Worm (Caenorhabditis elegans) whole organism, midembryonic: ENCODE results near the gene H34I24.1.

Experiments used
- T22C8.4 ChIP-seq: fragments of 200-800 bp; sonication (Bioruptor generic); IDR thresholded peaks from 2 replicates; pipeline ENCODE4 v1.3.6; 2022; ENCODE audit warnings: missing genetic modification characterization, missing compliant biosample characterization
- cog-1 ChIP-seq: sonication (generic microtip); optimal IDR thresholded peaks from 2 replicates; lab custom pipeline; 2016; ENCODE audit warnings: missing genetic modification characterization, missing compliant biosample characterization
- flt-1 ChIP-seq: fragments of 200-800 bp; sonication (Bioruptor generic); IDR thresholded peaks from 2 replicates; pipeline ENCODE4 v1.3.6; 2022; ENCODE audit warnings: missing genetic modification characterization, missing compliant biosample characterization
- klf-2 ChIP-seq: fragments of 200-800 bp; sonication (Bioruptor generic); conservative IDR thresholded peaks from 2 replicates; pipeline ENCODE4 v1.3.6; 2022; ENCODE audit warnings: missing genetic modification reagents, missing genetic modification characterization, missing compliant biosample characterization
- med-1 ChIP-seq: sonication (generic microtip); optimal IDR thresholded peaks from 2 replicates; lab custom pipeline; 2017; ENCODE audit warnings: missing genetic modification characterization, mild to moderate bottlenecking, missing compliant biosample characterization, antibody characterized with exemption, missing genetic modification reagents; ENCODE audit not compliant: insufficient read depth
- ref-1 ChIP-seq: fragments of 200-800 bp; sonication (Bioruptor generic); conservative IDR thresholded peaks from 2 replicates; pipeline ENCODE4 v1.3.6; 2022; ENCODE audit warnings: missing genetic modification reagents, missing genetic modification characterization, missing compliant biosample characterization
- tab-1 ChIP-seq: fragments of 200-800 bp; sonication (Bioruptor generic); IDR thresholded peaks from 2 replicates; pipeline ENCODE4 v1.3.6; 2022; ENCODE audit warnings: missing genetic modification characterization, missing compliant biosample characterization
- ztf-23 ChIP-seq: fragments of 200-800 bp; sonication (Bioruptor generic); IDR thresholded peaks from 2 replicates; pipeline ENCODE4 v1.3.6; 2022; ENCODE audit warnings: missing genetic modification reagents, missing genetic modification characterization, missing compliant biosample characterization
- ztf-29 ChIP-seq: fragments of 200-800 bp; sonication (Bioruptor generic); IDR thresholded peaks from 2 replicates; pipeline ENCODE4 v1.3.6; 2022; ENCODE audit warnings: missing genetic modification reagents, missing genetic modification characterization, missing compliant biosample characterization

The H34I24.1 gene

ce11 chrIII:2818980-2819379, 27.9 kb upstream of the H34I24.1 start, which contains the start of gene pipp-4P:
Gene pipp-4P (plus strand): TSS chrIII:2819280.
- no peak for TF ChIP-seq tab-1 (GFP tag; lab: Robert Waterston, UW)
- TF ChIP-seq ztf-29 (GFP tag; lab: Robert Waterston, UW), result no peak
- no peak for TF ChIP-seq ztf-23 (GFP tag; lab: Robert Waterston, UW)
- no peak for TF ChIP-seq flt-1 (GFP tag; lab: Robert Waterston, UW)
- no peak for TF ChIP-seq cog-1
- no peak for TF ChIP-seq T22C8.4 (GFP tag; lab: Robert Waterston, UW)
- TF ChIP-seq klf-2 (GFP tag; lab: Robert Waterston, UW), result no peak
- TF ChIP-seq ref-1 (GFP tag; lab: Robert Waterston, UW), result no peak
- no peak for TF ChIP-seq med-1 (GFP tag; lab: Kevin White, UChicago)

ce11 chrIII:2826770-2827169, 20.1 kb upstream of the H34I24.1 start, which contains the start of gene Y71H2AM.1:
Gene Y71H2AM.1 (plus strand): TSS chrIII:2827070.
- TF ChIP-seq flt-1 (GFP tag; lab: Robert Waterston, UW), result no peak
- TF ChIP-seq cog-1, result no peak
- TF ChIP-seq med-1 (GFP tag; lab: Kevin White, UChicago), result no peak
- no peak for TF ChIP-seq T22C8.4 (GFP tag; lab: Robert Waterston, UW)
- TF ChIP-seq klf-2 (GFP tag; lab: Robert Waterston, UW), result no peak
- no peak for TF ChIP-seq ztf-23 (GFP tag; lab: Robert Waterston, UW)
- no peak for TF ChIP-seq ref-1 (GFP tag; lab: Robert Waterston, UW)
- no peak for TF ChIP-seq ztf-29 (GFP tag; lab: Robert Waterston, UW)
- no peak for TF ChIP-seq tab-1 (GFP tag; lab: Robert Waterston, UW)

ce11 chrIII:2832483-2832882, 14.4 kb upstream of the H34I24.1 start, which contains the start of gene Y71H2AM.29:
Gene Y71H2AM.29 (plus strand): TSS chrIII:2832783.
- TF ChIP-seq ref-1 (GFP tag; lab: Robert Waterston, UW) (no peak), med-1 (GFP tag; lab: Kevin White, UChicago) (no peak), ztf-29 (GFP tag; lab: Robert Waterston, UW) (no peak), tab-1 (GFP tag; lab: Robert Waterston, UW) (no peak), cog-1 (no peak)

- TF ChIP-seq ztf-29 (GFP tag; lab: Robert Waterston, UW), result no peak
- no peak for TF ChIP-seq klf-2 (GFP tag; lab: Robert Waterston, UW)
- no peak for TF ChIP-seq cog-1
- no peak for TF ChIP-seq T22C8.4 (GFP tag; lab: Robert Waterston, UW)
- no peak for TF ChIP-seq ref-1 (GFP tag; lab: Robert Waterston, UW)
These were observed 12.5 kb upstream of the H34I24.1 start, which contains the start of gene txdc-17 for ce11 chrIII:2834363-2834762. Gene txdc-17 (plus strand): TSS chrIII:2834663.

ce11 chrIII:2834998-2835397, 11.8 kb upstream of the H34I24.1 start:
- no peak for TF ChIP-seq flt-1 (GFP tag; lab: Robert Waterston, UW)
- peak; percentile 77 for TF ChIP-seq T22C8.4 (GFP tag; lab: Robert Waterston, UW)
- TF ChIP-seq ztf-23 (GFP tag; lab: Robert Waterston, UW), result no peak
- TF ChIP-seq klf-2 (GFP tag; lab: Robert Waterston, UW), result no peak
- no peak for TF ChIP-seq med-1 (GFP tag; lab: Kevin White, UChicago)
- no peak for TF ChIP-seq ref-1 (GFP tag; lab: Robert Waterston, UW)

- TF ChIP-seq T22C8.4 (GFP tag; lab: Robert Waterston, UW) (no peak; the same call in 1 of the 2 replicates), med-1 (GFP tag; lab: Kevin White, UChicago) (no peak), ref-1 (GFP tag; lab: Robert Waterston, UW) (no peak), ztf-29 (GFP tag; lab: Robert Waterston, UW) (no peak), ztf-23 (GFP tag; lab: Robert Waterston, UW) (no peak), cog-1 (no peak), flt-1 (GFP tag; lab: Robert Waterston, UW) (no peak), klf-2 (GFP tag; lab: Robert Waterston, UW) (no peak), tab-1 (GFP tag; lab: Robert Waterston, UW) (no peak)
These were observed 10.5 kb upstream of the H34I24.1 start, which contains the start of gene josd-1 for ce11 chrIII:2836339-2836738. Gene josd-1 (plus strand): TSS chrIII:2836639.

- peak; percentile 100 for TF ChIP-seq T22C8.4 (GFP tag; lab: Robert Waterston, UW)
These were observed 10.0 kb upstream of the H34I24.1 start for ce11 chrIII:2836742-2837416.

- no peak for TF ChIP-seq T22C8.4 (GFP tag; lab: Robert Waterston, UW)
These were observed 5.8 kb upstream of the H34I24.1 start, which contains the start of gene Y71H2AR.2 for ce11 chrIII:2840877-2841540. Gene Y71H2AR.2 (minus strand): TSS chrIII:2840927.

ce11 chrIII:2841856-2842373, 4.9 kb upstream of the H34I24.1 start, which contains the start of gene H34I24.2:
Gene H34I24.2 (plus strand): TSS chrIII:2842044.
- TF ChIP-seq ztf-29 (GFP tag; lab: Robert Waterston, UW) (no peak), ztf-23 (GFP tag; lab: Robert Waterston, UW) (no peak), ref-1 (GFP tag; lab: Robert Waterston, UW) (no peak), cog-1 (no peak), flt-1 (GFP tag; lab: Robert Waterston, UW) (no peak), tab-1 (GFP tag; lab: Robert Waterston, UW) (no peak), med-1 (GFP tag; lab: Kevin White, UChicago) (no peak), klf-2 (GFP tag; lab: Robert Waterston, UW) (no peak)
